Worm (Caenorhabditis elegans) whole organism, young adult: ENCODE measurements around the gene gpd-3.

ENCODE experiments used
- F10E7.11 ChIP-seq: sonication (generic microtip); optimal IDR thresholded peaks from 2 replicates; lab custom pipeline; 2017; ENCODE audit warnings: mild to moderate bottlenecking, missing genetic modification characterization, moderate library complexity, missing compliant biosample characterization
- F37B4.10 ChIP-seq: fragments of 200-800 bp; sonication (Bioruptor generic); IDR thresholded peaks from 2 replicates; pipeline ENCODE4 v1.3.6; 2022; ENCODE audit warnings: missing genetic modification characterization, missing compliant biosample characterization
- F39B2.1 ChIP-seq: fragments of 200-800 bp; sonication (Bioruptor generic); IDR thresholded peaks from 2 replicates; pipeline ENCODE4 v1.3.6; 2022; ENCODE audit warnings: missing genetic modification reagents, missing genetic modification characterization, missing compliant biosample characterization
- F55B11.4 ChIP-seq: sonication (generic microtip); optimal IDR thresholded peaks from 2 replicates; lab custom pipeline; 2016; ENCODE audit warnings: missing compliant biosample characterization, missing genetic modification characterization, borderline replicate concordance; ENCODE audit not compliant: insufficient read depth
- F57C9.4 ChIP-seq: sonication (generic microtip); optimal IDR thresholded peaks from 2 replicates; lab custom pipeline; 2017; ENCODE audit warnings: mild to moderate bottlenecking, missing genetic modification characterization, missing compliant biosample characterization
- K11D2.4 ChIP-seq: fragments of 200-800 bp; sonication (Bioruptor generic); IDR thresholded peaks from 2 replicates; pipeline ENCODE4 v1.3.6; 2022; ENCODE audit warnings: missing genetic modification reagents, missing genetic modification characterization, missing compliant biosample characterization
- Y79H2A.3 ChIP-seq: fragments of 200-800 bp; sonication (Bioruptor generic); conservative IDR thresholded peaks from 2 replicates; pipeline ENCODE4 v1.3.6; 2022; ENCODE audit warnings: missing genetic modification reagents, missing genetic modification characterization, missing compliant biosample characterization
- ama-1 ChIP-seq, 3 experiments: fragments of 150-350 bp in 1 of 3; sonication (generic microtip) in 2 of 3; optimal IDR thresholded peaks; 2 replicates each; lab custom pipeline; 2014 to 2018; ENCODE audit warnings: missing biosample characterization in 2 of 3, missing genetic modification characterization in 2 of 3, missing genetic modification reagents in 2 of 3
- aptf-3 ChIP-seq: fragments of 200-800 bp; sonication (Bioruptor generic); IDR thresholded peaks from 2 replicates; pipeline ENCODE4 v1.3.6; 2022; ENCODE audit warnings: missing genetic modification characterization, missing compliant biosample characterization
- atf-7 ChIP-seq: sonication (generic microtip); optimal IDR thresholded peaks from 2 replicates; lab custom pipeline; 2017; ENCODE audit warnings: mild to moderate bottlenecking, missing genetic modification characterization, missing compliant biosample characterization
- athp-1 ChIP-seq: sonication (generic microtip); optimal IDR thresholded peaks from 2 replicates; lab custom pipeline; 2017; ENCODE audit warnings: mild to moderate bottlenecking, missing genetic modification characterization, missing compliant biosample characterization
- attf-6 ChIP-seq: fragments of 200-800 bp; sonication (Bioruptor generic); IDR thresholded peaks from 2 replicates; pipeline ENCODE4 v1.3.6; 2022; ENCODE audit warnings: missing genetic modification reagents, missing genetic modification characterization, missing compliant biosample characterization
- ccch-3 ChIP-seq: fragments of 200-800 bp; sonication (Bioruptor generic); optimal IDR thresholded peaks from 2 replicates; lab custom pipeline; 2018; ENCODE audit warnings: mild to moderate bottlenecking, missing genetic modification characterization, missing compliant biosample characterization
- cebp-2 ChIP-seq: fragments of 200-800 bp; sonication (Bioruptor generic); IDR thresholded peaks from 2 replicates; pipeline ENCODE4 v1.3.6; 2022; ENCODE audit warnings: missing genetic modification characterization, missing compliant biosample characterization
- dpl-1 ChIP-seq: fragments of 150-350 bp; optimal IDR thresholded peaks from 2 replicates; lab custom pipeline; 2014; ENCODE audit warnings: missing biosample characterization, missing genetic modification reagents, missing genetic modification characterization
- efl-1 ChIP-seq: fragments of 150-350 bp; optimal IDR thresholded peaks from 2 replicates; lab custom pipeline; 2014; ENCODE audit warnings: missing biosample characterization, missing genetic modification reagents, missing genetic modification characterization
- egrh-3 ChIP-seq: fragments of 200-800 bp; sonication (Bioruptor generic); IDR thresholded peaks from 2 replicates; pipeline ENCODE4 v1.3.6; 2022; ENCODE audit warnings: missing genetic modification reagents, missing genetic modification characterization, missing compliant biosample characterization
- him-1 ChIP-seq: sonication (generic microtip); optimal IDR thresholded peaks from 2 replicates; lab custom pipeline; 2016; ENCODE audit warnings: missing genotype, missing genetic modification reagents, missing genetic modification characterization, missing compliant biosample characterization
- lin-40 ChIP-seq: sonication (generic microtip); optimal IDR thresholded peaks from 2 replicates; lab custom pipeline; 2016; ENCODE audit warnings: missing genetic modification characterization, mild to moderate bottlenecking, missing compliant biosample characterization, missing genotype, missing genetic modification reagents
- lir-1 ChIP-seq: fragments of 200-800 bp; sonication (Bioruptor generic); conservative IDR thresholded peaks from 2 replicates; pipeline ENCODE4 v1.3.6; 2022; ENCODE audit warnings: missing genetic modification reagents, missing genetic modification characterization, missing compliant biosample characterization
- lsl-1 ChIP-seq: fragments of 200-800 bp; sonication (Bioruptor generic); optimal IDR thresholded peaks from 2 replicates; lab custom pipeline; 2018; ENCODE audit warnings: mild to moderate bottlenecking, missing genetic modification characterization, moderate library complexity, missing compliant biosample characterization
- madf-8 ChIP-seq: fragments of 200-800 bp; sonication (Bioruptor generic); conservative IDR thresholded peaks from 2 replicates; pipeline ENCODE4 v1.3.6; 2022; ENCODE audit warnings: missing genetic modification reagents, missing genetic modification characterization, missing compliant biosample characterization
- mes-4 ChIP-seq: sonication (generic microtip); optimal IDR thresholded peaks from 2 replicates; lab custom pipeline; 2016; ENCODE audit warnings: missing genotype, missing genetic modification characterization, missing compliant biosample characterization
- nhr-90 ChIP-seq: sonication (generic microtip); optimal IDR thresholded peaks from 2 replicates; lab custom pipeline; 2016; ENCODE audit warnings: missing genotype, mild to moderate bottlenecking, missing genetic modification characterization, missing compliant biosample characterization
- snpc-1.3 ChIP-seq: sonication (generic microtip); optimal IDR thresholded peaks from 2 replicates; lab custom pipeline; 2017; ENCODE audit warnings: missing genetic modification characterization, mild to moderate bottlenecking, missing compliant biosample characterization, antibody characterized with exemption, moderate library complexity, missing genotype, missing genetic modification reagents; ENCODE audit not compliant: insufficient read depth
- sptf-2 ChIP-seq: fragments of 200-800 bp; sonication (Bioruptor generic); optimal IDR thresholded peaks from 2 replicates; lab custom pipeline; 2018; ENCODE audit warnings: mild to moderate bottlenecking, missing genetic modification characterization, missing compliant biosample characterization
- zfh-2 ChIP-seq: fragments of 200-800 bp; sonication (Bioruptor generic); conservative IDR thresholded peaks from 2 replicates; pipeline ENCODE4 v1.3.6; 2022; ENCODE audit warnings: missing genetic modification reagents, missing genetic modification characterization, missing compliant biosample characterization
- ztf-3 ChIP-seq: fragments of 200-800 bp; sonication (Bioruptor generic); optimal IDR thresholded peaks from 2 replicates; lab custom pipeline; 2018; ENCODE audit warnings: mild to moderate bottlenecking, missing genetic modification characterization, missing compliant biosample characterization

gpd-3 gene

ce11 chrX:3070322-3070721, 42.8 kb downstream of the gpd-3 start, which contains the start of gene ceh-31:
ceh-31 (minus strand) TSS chrX:3070422.
- no peak for TF ChIP-seq lir-1 (GFP tag; lab: Robert Waterston, UW)

- TF ChIP-seq F39B2.1 = no peak
- no peak for TF ChIP-seq F57C9.4
- TF ChIP-seq efl-1 (GFP tag; lab: Kevin White, UChicago) = no peak
- TF ChIP-seq ztf-3 (GFP tag; lab: Kevin White, UChicago) = no peak
- no peak for TF ChIP-seq cebp-2
- no peak for TF ChIP-seq ama-1 (optimal IDR thresholded peaks at IDR 0.05; lab: Kevin White, UChicago)
- TF ChIP-seq ama-1 (GFP tag; optimal IDR thresholded peaks at IDR 0.05; lab: Kevin White, UChicago) = no peak
- TF ChIP-seq mes-4 (tag; lab: Kevin White, UChicago) = no peak
- no peak for TF ChIP-seq snpc-1.3 (tag; lab: Kevin White, UChicago)
- TF ChIP-seq him-1 (tag; lab: Kevin White, UChicago) = no peak
- no peak for TF ChIP-seq F10E7.11
- TF ChIP-seq Y79H2A.3 (GFP tag; lab: Robert Waterston, UW) = no peak
- no peak for TF ChIP-seq ccch-3 (GFP tag; lab: Kevin White, UChicago)
- no peak for TF ChIP-seq athp-1 (tag; lab: Kevin White, UChicago)
- TF ChIP-seq sptf-2 (GFP tag; lab: Kevin White, UChicago) = no peak
- TF ChIP-seq egrh-3 (GFP tag; lab: Robert Waterston, UW) = no peak
- TF ChIP-seq nhr-90 (tag; lab: Kevin White, UChicago) = no peak
- TF ChIP-seq atf-7 (tag; lab: Kevin White, UChicago) = no peak
Measured at ce11 chrX:3067052-3067451, 46.1 kb downstream of the gpd-3 start.

ce11 chrX:3063274-3063673, 49.9 kb downstream of the gpd-3 start, which contains the start of gene ceh-30:
ceh-30 (plus strand) TSS chrX:3063574.
- no peak for TF ChIP-seq aptf-3
- no peak for TF ChIP-seq dpl-1 (GFP tag; lab: Kevin White, UChicago)
- TF ChIP-seq F37B4.10 = no peak
- TF ChIP-seq K11D2.4 (GFP tag; lab: Robert Waterston, UW) = no peak
- TF ChIP-seq him-1 (tag; lab: Kevin White, UChicago) = no peak
- no peak for TF ChIP-seq F55B11.4 (tag; lab: Kevin White, UChicago)
- no peak for TF ChIP-seq lsl-1 (GFP tag; lab: Kevin White, UChicago)
- TF ChIP-seq lir-1 (GFP tag; lab: Robert Waterston, UW) = no peak
- TF ChIP-seq zfh-2 (GFP tag; lab: Robert Waterston, UW) = no peak
- TF ChIP-seq madf-8 (GFP tag; lab: Robert Waterston, UW) = no peak
- TF ChIP-seq lin-40 (tag; lab: Kevin White, UChicago) = no peak
- no peak for TF ChIP-seq attf-6
- no peak for TF ChIP-seq F57C9.4
